Worm (Caenorhabditis elegans) whole organism, young adult: Measurements from ENCODE around the gene jmjd-3.3.
A peak's percentile ranks its signal among the peaks of the same experiment; 100 is the strongest.

Experiments used
- B0019.2 ChIP-seq: fragments of 200-800 bp; sonication (Bioruptor generic); conservative IDR thresholded peaks from 2 replicates; pipeline ENCODE4 v1.3.6; 2022; ENCODE audit warnings: missing genetic modification reagents, missing genetic modification characterization, missing compliant biosample characterization
- B0035.1 ChIP-seq: sonication (generic microtip); optimal IDR thresholded peaks from 2 replicates; lab custom pipeline; 2016; ENCODE audit warnings: missing genetic modification characterization, mild to moderate bottlenecking, missing compliant biosample characterization, missing genotype, missing genetic modification reagents
- B0336.3 ChIP-seq: fragments of 200-800 bp; sonication (Bioruptor generic); IDR thresholded peaks from 2 replicates; pipeline ENCODE4 v1.3.6; 2022; ENCODE audit warnings: missing genetic modification characterization, missing compliant biosample characterization
- F22D6.2 ChIP-seq: sonication (generic microtip); optimal IDR thresholded peaks from 2 replicates; lab custom pipeline; 2016; ENCODE audit warnings: mild to moderate bottlenecking, missing genetic modification characterization, missing compliant biosample characterization
- F52B5.7 ChIP-seq: sonication (generic microtip); optimal IDR thresholded peaks from 2 replicates; lab custom pipeline; 2016; ENCODE audit warnings: mild to moderate bottlenecking, missing genetic modification characterization, missing compliant biosample characterization
- Y79H2A.3 ChIP-seq: fragments of 200-800 bp; sonication (Bioruptor generic); conservative IDR thresholded peaks from 2 replicates; pipeline ENCODE4 v1.3.6; 2022; ENCODE audit warnings: missing genetic modification reagents, missing genetic modification characterization, missing compliant biosample characterization
- attf-5 ChIP-seq: fragments of 200-800 bp; sonication (Bioruptor generic); optimal IDR thresholded peaks from 2 replicates; lab custom pipeline; 2018; ENCODE audit warnings: mild to moderate bottlenecking, missing genetic modification characterization, missing compliant biosample characterization
- bed-1 ChIP-seq: fragments of 200-800 bp; sonication (Bioruptor generic); IDR thresholded peaks from 2 replicates; pipeline ENCODE4 v1.3.6; 2022; ENCODE audit warnings: missing genetic modification reagents, missing genetic modification characterization, missing compliant biosample characterization
- ceh-100 ChIP-seq: fragments of 200-800 bp; sonication (Bioruptor generic); IDR thresholded peaks from 2 replicates; pipeline ENCODE4 v1.3.6; 2022; ENCODE audit warnings: missing genetic modification reagents, missing genetic modification characterization, missing compliant biosample characterization
- ceh-27 ChIP-seq: fragments of 200-800 bp; sonication (Bioruptor generic); optimal IDR thresholded peaks from 2 replicates; lab custom pipeline; 2018; ENCODE audit warnings: mild to moderate bottlenecking, missing genetic modification characterization, moderate library complexity, missing compliant biosample characterization
- ceh-79 ChIP-seq: sonication (generic microtip); optimal IDR thresholded peaks from 2 replicates; lab custom pipeline; 2017; ENCODE audit warnings: mild to moderate bottlenecking, missing genetic modification characterization, missing compliant biosample characterization
- efl-1 ChIP-seq: fragments of 150-350 bp; optimal IDR thresholded peaks from 2 replicates; lab custom pipeline; 2014; ENCODE audit warnings: missing biosample characterization, missing genetic modification reagents, missing genetic modification characterization
- egl-44 ChIP-seq: fragments of 200-800 bp; sonication (Bioruptor generic); IDR thresholded peaks from 2 replicates; pipeline ENCODE4 v1.3.6; 2022; ENCODE audit warnings: missing genetic modification reagents, missing genetic modification characterization, missing compliant biosample characterization
- egrh-3 ChIP-seq: fragments of 200-800 bp; sonication (Bioruptor generic); IDR thresholded peaks from 2 replicates; pipeline ENCODE4 v1.3.6; 2022; ENCODE audit warnings: missing genetic modification reagents, missing genetic modification characterization, missing compliant biosample characterization
- fkh-3 ChIP-seq: sonication (generic microtip); optimal IDR thresholded peaks from 2 replicates; lab custom pipeline; 2016; ENCODE audit warnings: mild to moderate bottlenecking, missing genetic modification characterization, missing compliant biosample characterization
- hsf-1 ChIP-seq: fragments of 200-800 bp; sonication (Bioruptor generic); IDR thresholded peaks from 2 replicates; pipeline ENCODE4 v1.3.6; 2022; ENCODE audit warnings: missing genetic modification reagents, missing genetic modification characterization, missing compliant biosample characterization
- lag-1 ChIP-seq: fragments of 200-800 bp; sonication (Bioruptor generic); IDR thresholded peaks from 2 replicates; pipeline ENCODE4 v1.3.6; 2022; ENCODE audit warnings: missing genetic modification reagents, missing genetic modification characterization, missing compliant biosample characterization
- let-607 ChIP-seq, 2 experiments: fragments of 200-800 bp in 1 of 2; sonication (Bioruptor generic) in 1 of 2; sonication (generic microtip) in 1 of 2; optimal IDR thresholded peaks; 2 replicates each; lab custom pipeline; 2016 to 2018; ENCODE audit warnings: mild to moderate bottlenecking in 2 of 2, missing compliant biosample characterization in 2 of 2, missing genetic modification characterization in 2 of 2, moderate library complexity in 2 of 2, missing genotype in 1 of 2
- lin-35 ChIP-seq, 3 experiments: fragments of 150-350 bp in 2 of 3; sonication (generic microtip) in 1 of 3; optimal IDR thresholded peaks; 2 replicates each; lab custom pipeline; 2014 to 2018; ENCODE audit warnings: missing biosample characterization in 3 of 3, missing genetic modification characterization in 3 of 3, missing genetic modification reagents in 3 of 3
- lin-40 ChIP-seq: sonication (generic microtip); optimal IDR thresholded peaks from 2 replicates; lab custom pipeline; 2016; ENCODE audit warnings: missing genetic modification characterization, mild to moderate bottlenecking, missing compliant biosample characterization, missing genotype, missing genetic modification reagents
- madf-10 ChIP-seq: sonication (generic microtip); optimal IDR thresholded peaks from 2 replicates; lab custom pipeline; 2016; ENCODE audit warnings: mild to moderate bottlenecking, missing genetic modification characterization, missing compliant biosample characterization
- mcd-1 ChIP-seq: fragments of 200-800 bp; sonication (Bioruptor generic); IDR thresholded peaks from 2 replicates; pipeline ENCODE4 v1.3.6; 2022; ENCODE audit warnings: missing genetic modification reagents, missing genetic modification characterization, missing compliant biosample characterization
- mel-28 ChIP-seq: sonication (generic microtip); optimal IDR thresholded peaks from 2 replicates; lab custom pipeline; 2016; ENCODE audit warnings: borderline replicate concordance, mild to moderate bottlenecking, missing genetic modification characterization, missing compliant biosample characterization
- mes-4 ChIP-seq: sonication (generic microtip); optimal IDR thresholded peaks from 2 replicates; lab custom pipeline; 2016; ENCODE audit warnings: missing genotype, missing genetic modification characterization, missing compliant biosample characterization
- repo-1 ChIP-seq: sonication (generic microtip); optimal IDR thresholded peaks from 2 replicates; lab custom pipeline; 2017; ENCODE audit warnings: mild to moderate bottlenecking, missing genetic modification characterization, missing compliant biosample characterization
- tbx-9 ChIP-seq: sonication (generic microtip); optimal IDR thresholded peaks from 2 replicates; lab custom pipeline; 2016; ENCODE audit warnings: borderline replicate concordance, missing genetic modification characterization, inconsistent platforms, missing compliant biosample characterization
- zfh-2 ChIP-seq: fragments of 200-800 bp; sonication (Bioruptor generic); conservative IDR thresholded peaks from 2 replicates; pipeline ENCODE4 v1.3.6; 2022; ENCODE audit warnings: missing genetic modification reagents, missing genetic modification characterization, missing compliant biosample characterization
- zim-3 ChIP-seq: sonication (generic microtip); optimal IDR thresholded peaks from 2 replicates; lab custom pipeline; 2017; ENCODE audit warnings: mild to moderate bottlenecking, missing genetic modification characterization, moderate library complexity, missing compliant biosample characterization
- ztf-18 ChIP-seq: sonication (generic microtip); optimal IDR thresholded peaks from 2 replicates; lab custom pipeline; 2016; ENCODE audit warnings: missing genotype, mild to moderate bottlenecking, missing genetic modification characterization, missing compliant biosample characterization
- ztf-22 ChIP-seq: fragments of 200-800 bp; sonication (Bioruptor generic); optimal IDR thresholded peaks from 2 replicates; lab custom pipeline; 2018; ENCODE audit warnings: mild to moderate bottlenecking, missing genetic modification characterization, moderate library complexity, missing compliant biosample characterization
- ztf-26 ChIP-seq: sonication (generic microtip); optimal IDR thresholded peaks from 2 replicates; lab custom pipeline; 2017; ENCODE audit warnings: missing genetic modification characterization, missing compliant biosample characterization
- ztf-3 ChIP-seq: fragments of 200-800 bp; sonication (Bioruptor generic); optimal IDR thresholded peaks from 2 replicates; lab custom pipeline; 2018; ENCODE audit warnings: mild to moderate bottlenecking, missing genetic modification characterization, missing compliant biosample characterization

Gene jmjd-3.3

ce11 chrX:13463793-13464192 lies 27.6 kb downstream of the jmjd-3.3 start, which contains the start of gene F02D10.2:
Gene F02D10.2 (minus strand): TSS chrX:13463893.
- TF ChIP-seq madf-10 (tag; lab: Kevin White, UChicago): no peak
- TF ChIP-seq attf-5 (GFP tag; lab: Kevin White, UChicago): no peak
- TF ChIP-seq ztf-3 (GFP tag; lab: Kevin White, UChicago): no peak
- no peak for TF ChIP-seq ceh-79 (tag; lab: Kevin White, UChicago)
- no peak for TF ChIP-seq Y79H2A.3 (GFP tag; lab: Robert Waterston, UW)
- no peak for TF ChIP-seq B0035.1 (tag; lab: Kevin White, UChicago)
- TF ChIP-seq lin-35 (GFP tag; optimal IDR thresholded peaks at IDR 0.05; lab: Kevin White, UChicago): no peak

- no peak for TF ChIP-seq fkh-3
- TF ChIP-seq ztf-22 (GFP tag; lab: Kevin White, UChicago): no peak
- TF ChIP-seq tbx-9 (tag; lab: Kevin White, UChicago): no peak
- no peak for TF ChIP-seq egl-44 (GFP tag; lab: Robert Waterston, UW)
- peak; percentile 92 for TF ChIP-seq egrh-3 (GFP tag; lab: Robert Waterston, UW)
- no peak for TF ChIP-seq repo-1
- no peak for TF ChIP-seq bed-1 (GFP tag; lab: Robert Waterston, UW)
- TF ChIP-seq lag-1 (GFP tag; lab: Robert Waterston, UW): no peak
- TF ChIP-seq efl-1 (GFP tag; lab: Kevin White, UChicago): no peak
- TF ChIP-seq mes-4: no peak
- TF ChIP-seq ceh-27 (GFP tag; lab: Kevin White, UChicago): no peak
- peak; percentile 91 for TF ChIP-seq zfh-2
- no peak for TF ChIP-seq lin-40 (tag; lab: Kevin White, UChicago)
Observed at ce11 chrX:13466926-13467866, 31.0 kb downstream of the jmjd-3.3 start, which contains the start of gene col-183. Gene col-183 (minus strand): TSS chrX:13467764.

- TF ChIP-seq ztf-18 (tag; lab: Kevin White, UChicago) (no peak), ztf-26 (tag; lab: Kevin White, UChicago) (peak; percentile 50), F22D6.2 (no peak), F52B5.7 (tag; lab: Kevin White, UChicago) (no peak), hsf-1 (GFP tag; lab: Robert Waterston, UW) (no peak), efl-1 (GFP tag; lab: Kevin White, UChicago) (no peak), zim-3 (tag; lab: Kevin White, UChicago) (peak; percentile 25), B0336.3 (GFP tag; lab: Robert Waterston, UW) (no peak), mel-28 (tag; lab: Kevin White, UChicago) (no peak), lin-35 (GFP tag; optimal IDR thresholded peaks at IDR 0.05; lab: Kevin White, UChicago) (no peak), ceh-100 (GFP tag; lab: Robert Waterston, UW) (no peak), Y79H2A.3 (GFP tag; lab: Robert Waterston, UW) (no peak), mes-4 (no peak), lin-40 (tag; lab: Kevin White, UChicago) (peak; percentile 55), mcd-1 (no peak), egl-44 (GFP tag; lab: Robert Waterston, UW) (no peak), B0019.2 (GFP tag; lab: Robert Waterston, UW) (no peak), let-607 (tag; optimal IDR thresholded peaks at IDR 0.05; lab: Kevin White, UChicago) (no peak)
Observed at ce11 chrX:13469047-13469633, 32.9 kb downstream of the jmjd-3.3 start, which contains the start of gene col-184. Gene col-184 (plus strand): TSS chrX:13469455.
